Worm (Caenorhabditis elegans): ENCODE results near the gene C15H9.5.

C15H9.5 gene

ce11 chrX:6082660-6083059 is 10.4 kb upstream of the C15H9.5 start, which contains the start of gene C45B2.3:
Gene C45B2.3, plus strand, starts transcription at chrX:6082960.
- no peak for TF ChIP-seq ref-2 (tag; optimal IDR thresholded peaks at IDR 0.05)
- TF ChIP-seq sox-2 (GFP tag; IDR thresholded peaks at IDR 0.05) = no peak
- no peak for TF ChIP-seq gmeb-2 (tag; optimal IDR thresholded peaks at IDR 0.05)
- no peak for TF ChIP-seq npax-4 (tag; optimal IDR thresholded peaks at IDR 0.05)
- TF ChIP-seq hlh-8 (tag; optimal IDR thresholded peaks at IDR 0.05) = no peak
- no peak for TF ChIP-seq odd-2 (tag; optimal IDR thresholded peaks at IDR 0.05)
- TF ChIP-seq T23F11.4 (GFP tag; optimal IDR thresholded peaks at IDR 0.05) = no peak

- no peak for TF ChIP-seq ceh-22 (tag; optimal IDR thresholded peaks at IDR 0.05)
- TF ChIP-seq tbx-2 (tag; optimal IDR thresholded peaks at IDR 0.05) = no peak
- TF ChIP-seq ceh-34 (tag; optimal IDR thresholded peaks at IDR 0.05) = no peak
These were observed 8.7 kb upstream of the C15H9.5 start, which contains the start of gene C45B2.2 for ce11 chrX:6084439-6084838. Gene C45B2.2, plus strand, starts transcription at chrX:6084739.

- TF ChIP-seq F13H6.1 (tag; optimal IDR thresholded peaks at IDR 0.05) = no peak
- TF ChIP-seq hlh-6 (tag; optimal IDR thresholded peaks at IDR 0.05) = no peak
- no peak for TF ChIP-seq sox-4 (tag; optimal IDR thresholded peaks at IDR 0.05)
- TF ChIP-seq K02D7.2 (tag; optimal IDR thresholded peaks at IDR 0.05) = no peak
- no peak for TF ChIP-seq fkh-10 (GFP tag; optimal IDR thresholded peaks at IDR 0.05)
- no peak for TF ChIP-seq ceh-6 (GFP tag; optimal IDR thresholded peaks at IDR 0.05)
- TF ChIP-seq elt-2 (tag; optimal IDR thresholded peaks at IDR 0.05) = no peak
- TF ChIP-seq ahr-1 (tag; optimal IDR thresholded peaks at IDR 0.05) = no peak
- TF ChIP-seq syd-9 (tag; optimal IDR thresholded peaks at IDR 0.05) = no peak
- no peak for TF ChIP-seq eyg-1 (tag; optimal IDR thresholded peaks at IDR 0.05)
- no peak for TF ChIP-seq lim-6 (tag; optimal IDR thresholded peaks at IDR 0.05)
- TF ChIP-seq ceh-30 (tag; optimal IDR thresholded peaks at IDR 0.05) = no peak
- no peak for TF ChIP-seq mec-3 (tag; optimal IDR thresholded peaks at IDR 0.05; ENCODE audit: borderline replicate concordance)
- TF ChIP-seq ceh-48 (tag; optimal IDR thresholded peaks at IDR 0.05) = no peak
- TF ChIP-seq T23F11.4 (GFP tag; optimal IDR thresholded peaks at IDR 0.05) = no peak
- TF ChIP-seq rnt-1 (tag; optimal IDR thresholded peaks at IDR 0.05) = no peak
- TF ChIP-seq ceh-45 (GFP tag; IDR thresholded peaks at IDR 0.05) = no peak
- no peak for TF ChIP-seq zip-5 (tag; optimal IDR thresholded peaks at IDR 0.05)
These were observed 7.3 kb upstream of the C15H9.5 start, which contains the start of gene C45B2.1 for ce11 chrX:6085824-6086223. Gene C45B2.1, plus strand, starts transcription at chrX:6086124.

ce11 chrX:6087676-6088075 is 5.4 kb upstream of the C15H9.5 start, which contains the start of gene C45B2.8:
Gene C45B2.8, plus strand, starts transcription at chrX:6087976.
- TF ChIP-seq ahr-1 (tag; optimal IDR thresholded peaks at IDR 0.05) (no peak), unc-55 (GFP tag; optimal IDR thresholded peaks at IDR 0.05) (no peak), ceh-9 (tag; optimal IDR thresholded peaks at IDR 0.05) (no peak), odd-2 (tag; optimal IDR thresholded peaks at IDR 0.05) (no peak), pha-2 (tag; optimal IDR thresholded peaks at IDR 0.05) (no peak), F13H6.1 (tag; optimal IDR thresholded peaks at IDR 0.05) (no peak), zip-5 (tag; optimal IDR thresholded peaks at IDR 0.05) (no peak), dve-1 (tag; optimal IDR thresholded peaks at IDR 0.05) (no peak), pat-9 (tag; optimal IDR thresholded peaks at IDR 0.05) (no peak), ceh-2 (tag; optimal IDR thresholded peaks at IDR 0.05) (no peak)

ce11 chrX:6088718-6089117 is 4.4 kb upstream of the C15H9.5 start:
- TF ChIP-seq ceh-19 (GFP tag; optimal IDR thresholded peaks at IDR 0.05) = no peak
- no peak for TF ChIP-seq C38D4.7 (GFP tag; optimal IDR thresholded peaks at IDR 0.05)
- no peak for TF ChIP-seq hlh-15 (tag; optimal IDR thresholded peaks at IDR 0.05)
- TF ChIP-seq dmd-4 (tag; optimal IDR thresholded peaks at IDR 0.05; ENCODE audit: borderline replicate concordance) = no peak
- no peak for TF ChIP-seq odd-2 (tag; optimal IDR thresholded peaks at IDR 0.05)
- no peak for TF ChIP-seq fax-1 (tag; optimal IDR thresholded peaks at IDR 0.05)
- no peak for TF ChIP-seq ceh-18 (tag; optimal IDR thresholded peaks at IDR 0.05)
- TF ChIP-seq unc-55 (GFP tag; optimal IDR thresholded peaks at IDR 0.05) = no peak
- no peak for TF ChIP-seq ceh-9 (tag; optimal IDR thresholded peaks at IDR 0.05)
- TF ChIP-seq ceh-24 (tag; optimal IDR thresholded peaks at IDR 0.05) = no peak
- TF ChIP-seq ceh-22 (tag; optimal IDR thresholded peaks at IDR 0.05) = no peak
- no peak for TF ChIP-seq tbx-2 (tag; optimal IDR thresholded peaks at IDR 0.05)
